Fruit fly (Drosophila melanogaster): ENCODE results near the gene Crk.

Crk gene

dm6 chr4:179920-180261 lies 30.1 kb upstream of the Crk start:
- TF ChIP-seq CG5204 (GFP tag; optimal IDR thresholded peaks at IDR 0.05) (no peak), Hr96 (GFP tag; optimal IDR thresholded peaks at IDR 0.05) (no peak), CG33017 (tag; optimal IDR thresholded peaks at IDR 0.05) (no peak), Crg-1 (GFP tag; optimal IDR thresholded peaks at IDR 0.05) (no peak)

DNA sequence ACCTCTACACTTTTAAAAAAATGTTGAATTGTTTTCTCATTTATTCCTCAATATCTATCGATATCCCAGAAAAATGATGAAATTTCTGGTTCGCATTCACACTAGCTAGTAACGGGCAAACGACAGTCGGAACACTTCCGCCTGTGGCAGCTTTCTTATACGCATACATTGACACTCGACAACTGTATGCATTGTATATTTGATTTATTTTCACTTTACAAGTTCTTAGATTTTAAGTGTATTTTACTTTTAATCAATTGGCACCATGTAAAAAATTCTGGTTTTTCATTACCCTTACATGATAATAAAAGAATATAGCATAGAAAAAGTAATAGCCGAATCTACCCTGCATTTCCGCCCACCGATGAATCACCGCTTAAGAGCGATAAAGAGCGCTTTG lies 29.2 kb upstream of the Crk start:
- TF ChIP-seq Crg-1 (GFP tag; optimal IDR thresholded peaks at IDR 0.05) (no peak), toe (GFP tag; optimal IDR thresholded peaks at IDR 0.05) (no peak), CG12768 (GFP tag; optimal IDR thresholded peaks at IDR 0.05) (no peak), cnc (optimal IDR thresholded peaks at IDR 0.05) (no peak), Mnt (GFP tag; optimal IDR thresholded peaks at IDR 0.05) (no peak), CG1620 (GFP tag; optimal IDR thresholded peaks at IDR 0.05) (no peak), bab1 (GFP tag; optimal IDR thresholded peaks at IDR 0.05) (no peak), CG5204 (GFP tag; optimal IDR thresholded peaks at IDR 0.05) (no peak), CG7101 (tag; optimal IDR thresholded peaks at IDR 0.05) (no peak), cic (GFP tag; optimal IDR thresholded peaks at IDR 0.05) (no peak), ovo (GFP tag; optimal IDR thresholded peaks at IDR 0.05) (no peak), kay (GFP tag; ENCODE audit: borderline replicate concordance) (no peak), CG11617 (GFP tag; optimal IDR thresholded peaks at IDR 0.05) (no peak), Clk (GFP tag; optimal IDR thresholded peaks at IDR 0.05) (no peak), Hr96 (GFP tag; optimal IDR thresholded peaks at IDR 0.05) (no peak), CG33017 (tag; optimal IDR thresholded peaks at IDR 0.05) (no peak), CG7045 (GFP tag; optimal IDR thresholded peaks at IDR 0.05) (no peak)

dm6 chr4:181639-182038 lies 28.4 kb upstream of the Crk start:
- TF ChIP-seq Mnt (GFP tag; optimal IDR thresholded peaks at IDR 0.05) (no peak), tj (GFP tag; optimal IDR thresholded peaks at IDR 0.05) (no peak), CG11617 (GFP tag; optimal IDR thresholded peaks at IDR 0.05) (no peak), kay (GFP tag; ENCODE audit: borderline replicate concordance) (no peak), cic (GFP tag; optimal IDR thresholded peaks at IDR 0.05) (no peak), Clk (GFP tag; optimal IDR thresholded peaks at IDR 0.05) (no peak), CG7101 (tag; optimal IDR thresholded peaks at IDR 0.05) (no peak), CG12768 (GFP tag; optimal IDR thresholded peaks at IDR 0.05) (no peak), CG33017 (tag; optimal IDR thresholded peaks at IDR 0.05) (no peak), bab1 (GFP tag; optimal IDR thresholded peaks at IDR 0.05) (no peak), pad (GFP tag; optimal IDR thresholded peaks at IDR 0.05) (no peak), Crg-1 (GFP tag; optimal IDR thresholded peaks at IDR 0.05) (no peak), cnc (optimal IDR thresholded peaks at IDR 0.05) (no peak), CG5204 (GFP tag; optimal IDR thresholded peaks at IDR 0.05) (no peak)

- TF ChIP-seq CG7045 (GFP tag; optimal IDR thresholded peaks at IDR 0.05) = no peak
- TF ChIP-seq kay (GFP tag; ENCODE audit: borderline replicate concordance) = peak; percentile 50
Measured at dm6 chr4:183681-184080, 26.3 kb upstream of the Crk start.

DNA sequence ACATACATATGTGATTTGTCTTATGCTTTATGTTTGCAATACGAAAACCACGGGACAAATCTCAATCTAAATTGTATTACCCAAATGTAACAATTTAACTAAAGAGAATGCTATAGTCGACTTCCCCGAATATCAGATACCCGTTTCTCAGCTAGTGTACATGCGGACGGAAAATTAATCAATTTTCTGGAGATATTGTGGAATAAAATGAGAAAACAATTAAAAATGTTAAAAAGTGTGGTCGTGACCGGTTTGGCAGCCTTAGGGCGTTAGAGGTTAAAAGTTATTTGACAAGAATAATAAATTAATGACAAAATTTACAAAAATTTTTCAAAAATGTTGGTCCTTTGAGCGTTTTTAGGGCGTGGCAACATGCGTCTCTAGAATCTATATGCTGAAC lies 17.5 kb upstream of the Crk start:
- no peak for TF ChIP-seq Hr96 (GFP tag; optimal IDR thresholded peaks at IDR 0.05)
- no peak for TF ChIP-seq CG33017 (tag; optimal IDR thresholded peaks at IDR 0.05)
- TF ChIP-seq toe (GFP tag; optimal IDR thresholded peaks at IDR 0.05) = no peak
- no peak for TF ChIP-seq CG5204 (GFP tag; optimal IDR thresholded peaks at IDR 0.05)
- TF ChIP-seq tj (GFP tag; optimal IDR thresholded peaks at IDR 0.05) = no peak
- no peak for TF ChIP-seq kay (GFP tag; ENCODE audit: borderline replicate concordance)
- no peak for TF ChIP-seq CG12768 (GFP tag; optimal IDR thresholded peaks at IDR 0.05)
- TF ChIP-seq CG14711 (tag; optimal IDR thresholded peaks at IDR 0.05) = no peak
- TF ChIP-seq pad (GFP tag; optimal IDR thresholded peaks at IDR 0.05) = no peak
- TF ChIP-seq ovo (GFP tag; optimal IDR thresholded peaks at IDR 0.05) = no peak
- no peak for TF ChIP-seq CG7045 (GFP tag; optimal IDR thresholded peaks at IDR 0.05)
- no peak for TF ChIP-seq Crg-1 (GFP tag; optimal IDR thresholded peaks at IDR 0.05)
- TF ChIP-seq bab1 (GFP tag; optimal IDR thresholded peaks at IDR 0.05) = no peak

DNA sequence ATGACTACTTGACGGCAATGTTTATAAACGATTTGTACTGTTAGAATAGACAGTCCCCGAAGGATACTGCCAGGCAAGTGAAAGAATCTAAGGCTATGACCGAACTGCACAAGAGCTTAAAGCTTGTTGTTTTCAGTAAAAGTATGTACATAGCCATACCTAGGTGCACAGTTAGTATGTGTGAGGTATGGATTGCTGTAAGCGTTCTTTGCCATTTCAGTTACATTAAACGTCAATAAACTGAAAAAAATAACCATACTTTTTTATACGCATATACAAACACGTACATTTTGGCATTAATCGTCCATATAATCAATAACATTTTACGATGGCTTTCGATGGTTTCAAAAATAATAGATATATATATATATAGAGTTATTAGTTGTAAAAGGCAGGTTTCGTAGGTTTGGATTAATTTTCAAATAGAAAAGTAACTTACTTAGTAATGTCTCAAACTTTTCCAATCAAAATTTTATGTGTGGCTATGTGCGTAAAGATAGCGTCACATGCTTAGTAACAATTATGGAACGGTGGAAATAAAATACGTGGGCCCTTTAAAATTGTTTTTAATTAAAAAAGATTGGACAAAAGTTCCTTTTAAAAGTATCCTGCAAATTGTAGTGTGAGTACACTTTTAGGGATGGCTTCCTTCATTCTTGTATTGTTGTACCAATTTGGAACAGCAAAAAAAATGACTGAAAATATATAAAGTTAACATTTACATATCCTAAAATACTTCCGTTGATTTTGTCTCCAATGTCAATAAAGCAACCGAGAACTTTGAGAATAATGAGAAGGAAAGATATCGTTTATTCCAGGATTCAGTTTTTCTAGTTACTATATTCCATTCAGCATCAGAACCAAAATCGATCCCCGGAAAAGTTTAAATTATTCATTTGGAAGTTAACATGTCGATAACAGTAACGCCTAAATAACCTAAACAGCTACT lies 16.4 kb upstream of the Crk start, which contains the start of gene Abcd1:
TSS of gene Abcd1 (minus strand) at position 444 of the 949 bp plus-strand sequence.
- TF ChIP-seq CG5204 (GFP tag; optimal IDR thresholded peaks at IDR 0.05) (no peak), cic (GFP tag; optimal IDR thresholded peaks at IDR 0.05) (no peak), kay (GFP tag; ENCODE audit: borderline replicate concordance) (peak; percentile 90), CG7045 (GFP tag; optimal IDR thresholded peaks at IDR 0.05) (no peak), bab1 (GFP tag; optimal IDR thresholded peaks at IDR 0.05) (no peak), CG12768 (GFP tag; optimal IDR thresholded peaks at IDR 0.05) (no peak), tj (GFP tag; optimal IDR thresholded peaks at IDR 0.05) (no peak)

- no peak for TF ChIP-seq Hr96 (GFP tag; optimal IDR thresholded peaks at IDR 0.05)
- TF ChIP-seq CG7101 (tag; optimal IDR thresholded peaks at IDR 0.05) = no peak
- TF ChIP-seq Crg-1 (GFP tag; optimal IDR thresholded peaks at IDR 0.05) = no peak
- peak; percentile 42 for TF ChIP-seq CG5204 (GFP tag; optimal IDR thresholded peaks at IDR 0.05)
- peak; percentile 9 for TF ChIP-seq CG33017 (tag; optimal IDR thresholded peaks at IDR 0.05)
- no peak for TF ChIP-seq tj (GFP tag; optimal IDR thresholded peaks at IDR 0.05)
- peak; percentile 66 for TF ChIP-seq bab1 (GFP tag; optimal IDR thresholded peaks at IDR 0.05)
- TF ChIP-seq CG12768 (GFP tag; optimal IDR thresholded peaks at IDR 0.05) = no peak
- no peak for TF ChIP-seq cic (GFP tag; optimal IDR thresholded peaks at IDR 0.05)
- TF ChIP-seq CG14711 (tag; optimal IDR thresholded peaks at IDR 0.05) = no peak
Measured at dm6 chr4:205671-206252, 4.3 kb upstream of the Crk start, which contains the start of gene CG31998. Gene CG31998 (minus strand): TSS chr4:205945.
